Worm (Caenorhabditis elegans) whole organism, L2 larva: ENCODE measurements around the gene T22B7.4.

Source experiments
- F13H6.1 ChIP-seq: sonication (generic microtip); optimal IDR thresholded peaks from 2 replicates; lab custom pipeline; 2016; ENCODE audit warnings: missing genetic modification characterization, missing compliant biosample characterization
- R02D3.7 ChIP-seq: fragments of 150-350 bp; optimal IDR thresholded peaks from 2 replicates; lab custom pipeline; 2014; ENCODE audit warnings: missing biosample characterization, missing genetic modification characterization
- Y55F3AM.14 ChIP-seq: fragments of 200-800 bp; sonication (Bioruptor generic); optimal IDR thresholded peaks from 2 replicates; lab custom pipeline; 2018; ENCODE audit warnings: mild to moderate bottlenecking, missing genetic modification characterization, missing compliant biosample characterization
- ZK546.5 ChIP-seq: sonication (generic microtip); optimal IDR thresholded peaks from 2 replicates; lab custom pipeline; 2017; ENCODE audit warnings: missing biosample characterization, missing genetic modification characterization
- aly-2 ChIP-seq: fragments of 150-350 bp; optimal IDR thresholded peaks from 2 replicates; lab custom pipeline; 2014; ENCODE audit warnings: missing biosample characterization, missing genetic modification characterization
- ama-1 ChIP-seq: fragments of 150-350 bp; optimal IDR thresholded peaks from 2 replicates; lab custom pipeline; 2018; ENCODE audit warnings: inconsistent platforms
- blmp-1 ChIP-seq: sonication (generic microtip); optimal IDR thresholded peaks from 2 replicates; lab custom pipeline; 2017; ENCODE audit warnings: missing genetic modification characterization, mild to moderate bottlenecking, missing compliant biosample characterization, antibody characterized with exemption, moderate library complexity; ENCODE audit not compliant: insufficient read depth
- ceh-82 ChIP-seq: fragments of 150-350 bp; optimal IDR thresholded peaks from 2 replicates; lab custom pipeline; 2014; ENCODE audit warnings: missing biosample characterization, missing genetic modification characterization
- crh-2 ChIP-seq: sonication (generic microtip); optimal IDR thresholded peaks from 2 replicates; lab custom pipeline; 2017; ENCODE audit warnings: missing biosample characterization, missing genetic modification characterization
- dmd-4 ChIP-seq: sonication (generic microtip); optimal IDR thresholded peaks from 2 replicates; lab custom pipeline; 2017; ENCODE audit warnings: missing biosample characterization, missing genetic modification characterization
- elt-3 ChIP-seq: sonication (generic microtip); optimal IDR thresholded peaks from 2 replicates; lab custom pipeline; 2017; ENCODE audit warnings: missing biosample characterization, missing genetic modification characterization
- fos-1 ChIP-seq: fragments of 150-350 bp; optimal IDR thresholded peaks from 2 replicates; lab custom pipeline; 2014; ENCODE audit warnings: missing biosample characterization, missing genetic modification characterization
- lin-13 ChIP-seq: fragments of 150-350 bp; optimal IDR thresholded peaks from 2 replicates; lab custom pipeline; 2014; ENCODE audit warnings: missing biosample characterization, missing genetic modification reagents, missing genetic modification characterization
- lin-39 ChIP-seq: fragments of 150-350 bp; optimal IDR thresholded peaks from 2 replicates; lab custom pipeline; 2014; ENCODE audit warnings: missing biosample characterization, missing genetic modification reagents, missing genetic modification characterization
- lsy-2 ChIP-seq, 2 experiments: fragments of 150-350 bp in 1 of 2; sonication (generic microtip) in 1 of 2; optimal IDR thresholded peaks; 2 replicates each; lab custom pipeline; 2014 to 2017; ENCODE audit warnings: missing biosample characterization in 2 of 2, missing genetic modification characterization in 2 of 2
- mab-5 ChIP-seq: fragments of 150-350 bp; optimal IDR thresholded peaks from 2 replicates; lab custom pipeline; 2014; ENCODE audit warnings: missing biosample characterization, missing genetic modification characterization
- mbf-1 ChIP-seq: sonication (generic microtip); optimal IDR thresholded peaks from 2 replicates; lab custom pipeline; 2017; ENCODE audit warnings: missing biosample characterization, missing genetic modification characterization
- mdl-1 ChIP-seq, 2 experiments: fragments of 150-350 bp in 1 of 2; sonication (generic microtip) in 1 of 2; optimal IDR thresholded peaks; 2 replicates each; lab custom pipeline; 2017; ENCODE audit warnings: missing biosample characterization in 2 of 2, missing genetic modification characterization in 2 of 2
- nhr-10 ChIP-seq: sonication (generic microtip); optimal IDR thresholded peaks from 2 replicates; lab custom pipeline; 2017; ENCODE audit warnings: missing biosample characterization, missing genetic modification characterization
- nhr-11 ChIP-seq: fragments of 150-350 bp; optimal IDR thresholded peaks from 2 replicates; lab custom pipeline; 2014; ENCODE audit warnings: missing biosample characterization, missing genetic modification characterization
- nhr-12 ChIP-seq: fragments of 150-350 bp; optimal IDR thresholded peaks from 2 replicates; lab custom pipeline; 2014; ENCODE audit warnings: missing biosample characterization, missing genetic modification characterization
- nhr-129 ChIP-seq: fragments of 150-350 bp; optimal IDR thresholded peaks from 2 replicates; lab custom pipeline; 2014; ENCODE audit warnings: missing biosample characterization, missing genetic modification characterization
- nhr-21 ChIP-seq: fragments of 150-350 bp; optimal IDR thresholded peaks from 2 replicates; lab custom pipeline; 2014; ENCODE audit warnings: missing biosample characterization, missing genetic modification characterization
- nhr-23 ChIP-seq: fragments of 150-350 bp; optimal IDR thresholded peaks from 2 replicates; lab custom pipeline; 2014; ENCODE audit warnings: missing biosample characterization, missing genetic modification reagents, missing genetic modification characterization
- nhr-237 ChIP-seq: fragments of 150-350 bp; optimal IDR thresholded peaks from 2 replicates; lab custom pipeline; 2014; ENCODE audit warnings: missing biosample characterization, missing genetic modification characterization
- nhr-25 ChIP-seq: fragments of 150-350 bp; sonication (generic microtip); optimal IDR thresholded peaks from 3 replicates; lab custom pipeline; 2014; ENCODE audit warnings: missing biosample characterization, missing genetic modification characterization
- nhr-6 ChIP-seq: fragments of 150-350 bp; optimal IDR thresholded peaks from 2 replicates; lab custom pipeline; 2014; ENCODE audit warnings: missing biosample characterization, missing genetic modification characterization
- peb-1 ChIP-seq: fragments of 150-350 bp; optimal IDR thresholded peaks from 2 replicates; lab custom pipeline; 2014; ENCODE audit warnings: missing biosample characterization, missing genetic modification characterization
- sem-4 ChIP-seq: fragments of 150-350 bp; optimal IDR thresholded peaks from 2 replicates; lab custom pipeline; 2014; ENCODE audit warnings: missing biosample characterization, missing genetic modification reagents, missing genetic modification characterization
- skn-1 ChIP-seq: sonication (generic microtip); optimal IDR thresholded peaks from 2 replicates; lab custom pipeline; 2017; ENCODE audit warnings: missing biosample characterization, missing genetic modification characterization
- sma-3 ChIP-seq: sonication (generic microtip); optimal IDR thresholded peaks from 2 replicates; lab custom pipeline; 2016; ENCODE audit warnings: missing genetic modification reagents, missing genetic modification characterization, missing compliant biosample characterization
- sma-9 ChIP-seq, 2 experiments: fragments of 150-350 bp in 1 of 2; sonication (generic microtip) in 1 of 2; optimal IDR thresholded peaks; 2 replicates each; lab custom pipeline; 2014 to 2016; ENCODE audit warnings: missing genetic modification characterization in 2 of 2, mild to moderate bottlenecking in 1 of 2, missing biosample characterization in 1 of 2, missing compliant biosample characterization in 1 of 2, missing genetic modification reagents in 1 of 2, moderate library complexity in 1 of 2
- unc-39 ChIP-seq: fragments of 150-350 bp; optimal IDR thresholded peaks from 2 replicates; lab custom pipeline; 2014; ENCODE audit warnings: missing biosample characterization, missing genetic modification characterization
- unc-55 ChIP-seq: fragments of 150-350 bp; sonication (generic microtip); optimal IDR thresholded peaks from 3 replicates; lab custom pipeline; 2014; ENCODE audit warnings: missing biosample characterization, missing genetic modification reagents, missing genetic modification characterization
- unc-62 ChIP-seq: fragments of 150-350 bp; optimal IDR thresholded peaks from 2 replicates; lab custom pipeline; 2014; ENCODE audit warnings: missing biosample characterization, missing genetic modification reagents, missing genetic modification characterization
- zag-1 ChIP-seq: fragments of 150-350 bp; optimal IDR thresholded peaks from 2 replicates; lab custom pipeline; 2014; ENCODE audit warnings: missing biosample characterization, missing genetic modification characterization
- ztf-1 ChIP-seq: fragments of 200-800 bp; sonication (Bioruptor generic); conservative IDR thresholded peaks from 2 replicates; pipeline ENCODE4 v1.3.6; 2022; ENCODE audit warnings: missing genetic modification characterization, missing compliant biosample characterization
- ztf-11 ChIP-seq: sonication (generic microtip); optimal IDR thresholded peaks from 2 replicates; lab custom pipeline; 2017; ENCODE audit warnings: missing biosample characterization, missing genetic modification characterization
- ztf-4 ChIP-seq: fragments of 150-350 bp; optimal IDR thresholded peaks from 2 replicates; lab custom pipeline; 2014; ENCODE audit warnings: missing biosample characterization, missing genetic modification characterization

The T22B7.4 gene

ce11 chrX:5669733-5670132 is 28.5 kb upstream of the T22B7.4 start:
- TF ChIP-seq fos-1 (tag; lab: Kevin White, UChicago) (peak; percentile 65), ceh-82 (tag; lab: Kevin White, UChicago) (no peak)

- TF ChIP-seq mbf-1, result no peak
- no peak for TF ChIP-seq nhr-21 (tag; lab: Kevin White, UChicago)
- no peak for TF ChIP-seq ama-1
- TF ChIP-seq F13H6.1, result no peak
- no peak for TF ChIP-seq ztf-11 (tag; lab: Kevin White, UChicago)
- no peak for TF ChIP-seq ztf-4 (tag; lab: Kevin White, UChicago)
- TF ChIP-seq dmd-4 (tag; lab: Kevin White, UChicago), result no peak
- TF ChIP-seq nhr-12 (tag; lab: Kevin White, UChicago), result no peak
- no peak for TF ChIP-seq lin-13 (GFP tag; lab: Kevin White, UChicago)
- no peak for TF ChIP-seq ztf-1 (GFP tag; lab: Robert Waterston, UW)
- no peak for TF ChIP-seq nhr-11 (tag; lab: Kevin White, UChicago)
- TF ChIP-seq unc-39 (tag; lab: Kevin White, UChicago), result no peak
- TF ChIP-seq nhr-23, result no peak
- TF ChIP-seq ceh-82 (tag; lab: Kevin White, UChicago), result no peak
Measured at ce11 chrX:5663537-5663936, 22.3 kb upstream of the T22B7.4 start, which contains the start of gene egl-13. Gene egl-13, plus strand, starts transcription at chrX:5663837.

DNA sequence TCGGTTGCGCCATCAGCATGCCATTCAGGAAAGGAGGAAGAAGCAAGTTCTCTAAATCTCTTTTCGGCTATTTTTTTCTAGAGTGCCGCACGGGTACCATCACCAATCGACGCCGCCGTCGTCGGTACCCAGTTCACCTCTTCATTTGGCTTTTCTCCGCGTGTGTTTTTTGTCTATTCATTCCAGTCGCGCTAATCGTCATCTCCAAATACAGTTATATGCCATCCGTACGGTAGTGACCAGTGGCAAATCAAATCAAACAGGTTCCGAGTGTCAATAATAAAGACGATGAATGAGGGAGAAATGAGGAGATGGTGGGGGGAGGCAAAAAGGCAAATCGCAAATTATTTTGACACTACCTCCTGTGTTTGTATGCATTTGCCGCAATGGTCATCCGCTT is 20.0 kb upstream of the T22B7.4 start:
- TF ChIP-seq R02D3.7 (tag; lab: Kevin White, UChicago), result no peak
- TF ChIP-seq skn-1 (tag; lab: Kevin White, UChicago), result no peak
- peak; percentile 49 for TF ChIP-seq nhr-25 (tag; lab: Kevin White, UChicago)
- no peak for TF ChIP-seq mab-5
- no peak for TF ChIP-seq blmp-1 (tag; lab: Kevin White, UChicago)
- TF ChIP-seq unc-62, result no peak
- no peak for TF ChIP-seq mdl-1 (tag; optimal IDR thresholded peaks at IDR 0.05; lab: Kevin White, UChicago)
- TF ChIP-seq nhr-10 (tag; lab: Kevin White, UChicago), result no peak
- TF ChIP-seq nhr-23, result no peak

DNA sequence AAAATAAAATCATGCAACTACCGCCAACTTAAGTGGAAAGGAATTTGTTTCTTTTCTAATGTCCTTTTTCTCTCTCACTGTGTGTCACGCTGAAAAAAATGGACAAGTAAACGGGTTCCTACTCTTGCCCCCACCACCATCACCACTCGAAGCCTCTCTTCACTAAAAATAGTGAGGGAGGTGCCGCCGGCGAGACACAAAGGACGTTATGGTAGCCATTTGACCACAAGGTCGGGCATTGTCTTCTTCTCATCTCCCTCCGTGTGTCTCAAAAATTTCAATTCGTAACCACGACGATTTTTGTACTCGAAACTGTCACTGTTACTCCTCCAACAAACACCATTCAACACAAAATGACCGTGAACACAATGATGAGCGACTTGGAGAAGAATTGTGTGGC is 18.4 kb upstream of the T22B7.4 start, which contains the start of gene T22B7.22:
TSS of gene T22B7.22 (plus strand) at position 354 of the 400 bp plus-strand sequence.
- TF ChIP-seq aly-2 (tag; lab: Kevin White, UChicago) (no peak), sma-9 (GFP tag; optimal IDR thresholded peaks at IDR 0.05; lab: Kevin White, UChicago) (peak; percentile 1), sma-9 (tag; optimal IDR thresholded peaks at IDR 0.05; lab: Kevin White, UChicago) (no peak), nhr-25 (tag; lab: Kevin White, UChicago) (peak; percentile 89), ztf-4 (tag; lab: Kevin White, UChicago) (no peak), crh-2 (tag; lab: Kevin White, UChicago) (peak; percentile 10), lin-39 (tag; lab: Kevin White, UChicago) (no peak), F13H6.1 (peak; percentile 42), nhr-12 (tag; lab: Kevin White, UChicago) (no peak), ZK546.5 (tag; lab: Kevin White, UChicago) (no peak), peb-1 (tag; lab: Kevin White, UChicago) (no peak), unc-55 (GFP tag; lab: Kevin White, UChicago) (no peak), nhr-6 (tag; lab: Kevin White, UChicago) (no peak), nhr-237 (tag; lab: Kevin White, UChicago) (no peak), unc-62 (no peak), lsy-2 (tag; optimal IDR thresholded peaks at IDR 0.05; lab: Kevin White, UChicago) (no peak), lin-13 (GFP tag; lab: Kevin White, UChicago) (no peak), fos-1 (tag; lab: Kevin White, UChicago) (peak; percentile 5), mab-5 (no peak), mdl-1 (tag; optimal IDR thresholded peaks at IDR 0.05; lab: Kevin White, UChicago) (no peak), skn-1 (tag; lab: Kevin White, UChicago) (no peak), nhr-129 (tag; lab: Kevin White, UChicago) (peak; percentile 40), elt-3 (tag; lab: Kevin White, UChicago) (no peak), blmp-1 (tag; lab: Kevin White, UChicago) (peak; percentile 3), nhr-21 (tag; lab: Kevin White, UChicago) (no peak), zag-1 (no peak), dmd-4 (tag; lab: Kevin White, UChicago) (no peak), nhr-10 (tag; lab: Kevin White, UChicago) (no peak), sem-4 (no peak), nhr-23 (no peak), Y55F3AM.14 (GFP tag; lab: Kevin White, UChicago) (no peak), sma-3 (GFP tag; lab: Kevin White, UChicago) (no peak), mbf-1 (no peak)
